Fruit fly (Drosophila melanogaster) whole organism, embryonic: Measurements from ENCODE around the gene CG10602.
A peak's percentile ranks its signal among the peaks of the same experiment; 100 is the strongest.

Source experiments
- Atf-2 ChIP-seq: fragments of 200-800 bp; sonication (Bioruptor generic); optimal IDR thresholded peaks from 2 replicates; lab custom pipeline; 2016; ENCODE audit warnings: missing biosample characterization, missing genetic modification characterization
- Awh ChIP-seq: fragments of 200-800 bp; sonication (Bioruptor generic); IDR thresholded peaks from 2 replicates; pipeline ENCODE4, ENCODE4 v1.3.6; 2022; ENCODE audit warnings: missing biosample characterization, missing genetic modification characterization
- CG10209 ChIP-seq: fragments of 200-800 bp; sonication (Bioruptor generic); optimal IDR thresholded peaks from 3 replicates; lab custom pipeline; 2017; ENCODE audit warnings: missing biosample characterization, mild to moderate bottlenecking, missing genetic modification characterization, missing genetic modification reagents
- CG12104 ChIP-seq: fragments of 200-800 bp; sonication (Bioruptor generic); optimal IDR thresholded peaks from 3 replicates; lab custom pipeline; 2016; ENCODE audit warnings: missing biosample characterization, missing genetic modification characterization
- CG12659 ChIP-seq: fragments of 200-800 bp; sonication (Bioruptor generic); optimal IDR thresholded peaks from 3 replicates; lab custom pipeline; 2017; ENCODE audit warnings: mild to moderate bottlenecking, missing biosample characterization, missing genetic modification reagents, missing genetic modification characterization
- CG12769 ChIP-seq: fragments of 200-800 bp; sonication (Bioruptor generic); optimal IDR thresholded peaks from 2 replicates; lab custom pipeline; 2019; ENCODE audit warnings: missing biosample characterization, mild to moderate bottlenecking, missing genetic modification characterization, moderate library complexity
- CG13624 ChIP-seq: fragments of 200-800 bp; sonication (Bioruptor generic); optimal IDR thresholded peaks from 2 replicates; lab custom pipeline; 2016; ENCODE audit warnings: missing biosample characterization, missing genetic modification characterization
- CG13775 ChIP-seq: fragments of 200-800 bp; sonication (Bioruptor generic); optimal IDR thresholded peaks from 3 replicates; lab custom pipeline; 2017; ENCODE audit warnings: missing biosample characterization, mild to moderate bottlenecking, missing genetic modification characterization
- CG14667 ChIP-seq: fragments of 200-800 bp; sonication (Bioruptor generic); IDR thresholded peaks from 2 replicates; pipeline ENCODE4 v1.3.6; 2022; ENCODE audit warnings: missing biosample characterization, missing genetic modification characterization
- CG14860 ChIP-seq: fragments of 200-800 bp; sonication (Bioruptor generic); IDR thresholded peaks from 3 replicates; pipeline ENCODE4 v1.3.6; 2022; ENCODE audit warnings: missing biosample characterization, missing genetic modification characterization; ENCODE audit not compliant: partially characterized antibody
- CG17359 ChIP-seq: fragments of 200-800 bp; sonication (Bioruptor generic); optimal IDR thresholded peaks from 3 replicates; lab custom pipeline; 2018; ENCODE audit warnings: missing biosample characterization, mild to moderate bottlenecking, missing genetic modification characterization, moderate library complexity
- CG2202 ChIP-seq: fragments of 200-800 bp; sonication (Bioruptor generic); optimal IDR thresholded peaks from 2 replicates; lab custom pipeline; 2018; ENCODE audit warnings: missing biosample characterization, mild to moderate bottlenecking, missing genetic modification characterization
- CG2678 ChIP-seq: fragments of 200-800 bp; sonication (Bioruptor generic); optimal IDR thresholded peaks from 3 replicates; lab custom pipeline; 2019; ENCODE audit warnings: missing biosample characterization, mild to moderate bottlenecking, missing genetic modification characterization, moderate library complexity
- CG2712 ChIP-seq: fragments of 200-800 bp; optimal IDR thresholded peaks from 3 replicates; lab custom pipeline; 2019; ENCODE audit warnings: missing biosample characterization, mild to moderate bottlenecking, missing genetic modification characterization, moderate library complexity
- CG30431 ChIP-seq: fragments of 200-800 bp; sonication (Bioruptor generic); optimal IDR thresholded peaks from 2 replicates; lab custom pipeline; 2017; ENCODE audit warnings: missing biosample characterization, missing genetic modification characterization
- CG3281 ChIP-seq: fragments of 200-800 bp; sonication (Bioruptor generic); optimal IDR thresholded peaks from 3 replicates; lab custom pipeline; 2017; ENCODE audit warnings: missing biosample characterization, mild to moderate bottlenecking, missing genetic modification characterization
- CG4820 ChIP-seq: fragments of 200-800 bp; sonication (Bioruptor generic); optimal IDR thresholded peaks from 3 replicates; lab custom pipeline; 2016; ENCODE audit warnings: missing biosample characterization, missing genetic modification characterization
- CG5953 ChIP-seq: fragments of 200-800 bp; sonication (Bioruptor generic); IDR thresholded peaks from 2 replicates; pipeline ENCODE4 v1.3.6; 2022; ENCODE audit warnings: missing biosample characterization, missing genetic modification characterization
- CG7928 ChIP-seq: fragments of 200-800 bp; sonication (Bioruptor generic); optimal IDR thresholded peaks from 2 replicates; lab custom pipeline; 2017; ENCODE audit warnings: missing biosample characterization, mild to moderate bottlenecking, missing genetic modification characterization
- CG8388 ChIP-seq: fragments of 200-800 bp; sonication (Bioruptor generic); optimal IDR thresholded peaks from 2 replicates; lab custom pipeline; 2019; ENCODE audit warnings: missing biosample characterization, mild to moderate bottlenecking, missing genetic modification characterization, moderate library complexity
- CrebB ChIP-seq: fragments of 200-800 bp; sonication (Bioruptor generic); optimal IDR thresholded peaks from 3 replicates; lab custom pipeline; 2018; ENCODE audit warnings: missing biosample characterization, mild to moderate bottlenecking, missing genetic modification characterization
- Elba2 ChIP-seq: fragments of 200-800 bp; sonication (Bioruptor generic); optimal IDR thresholded peaks from 3 replicates; lab custom pipeline; 2016; ENCODE audit warnings: missing biosample characterization, missing genetic modification characterization
- HHEX ChIP-seq: fragments of 200-800 bp; sonication (Bioruptor generic); optimal IDR thresholded peaks from 3 replicates; lab custom pipeline; 2017; ENCODE audit warnings: missing biosample characterization, mild to moderate bottlenecking, missing genetic modification characterization, missing genetic modification reagents
- Hr39 ChIP-seq: fragments of >200 bp; optimal IDR thresholded peaks from 2 replicates; lab custom pipeline; 2017
- Neu2 ChIP-seq: fragments of 200-800 bp; sonication (Bioruptor generic); optimal IDR thresholded peaks from 3 replicates; lab custom pipeline; 2016; ENCODE audit warnings: missing biosample characterization, missing genetic modification characterization, borderline replicate concordance
- Nf-YB ChIP-seq: fragments of 200-800 bp; sonication (Bioruptor generic); optimal IDR thresholded peaks from 3 replicates; lab custom pipeline; 2019; ENCODE audit warnings: missing biosample characterization, mild to moderate bottlenecking, missing genetic modification characterization, moderate library complexity
- Stat92E ChIP-seq, 3 experiments: fragments of >200 bp in 2 of 3; fragments of 200-800 bp in 1 of 3; sonication (Bioruptor generic) in 1 of 3; optimal IDR thresholded peaks; 2 replicates each; lab custom pipeline; 2017 to 2019; ENCODE audit warnings: missing biosample characterization in 3 of 3, missing genetic modification characterization in 3 of 3, mild to moderate bottlenecking in 1 of 3, moderate library complexity in 1 of 3
- TFAM ChIP-seq: fragments of 200-800 bp; sonication (Bioruptor generic); optimal IDR thresholded peaks from 2 replicates; lab custom pipeline; 2017; ENCODE audit warnings: missing biosample characterization, missing genetic modification characterization, inconsistent platforms
- Xbp1 ChIP-seq: fragments of 200-800 bp; sonication (Bioruptor generic); optimal IDR thresholded peaks from 3 replicates; lab custom pipeline; 2016; ENCODE audit warnings: missing biosample characterization, mild to moderate bottlenecking, missing genetic modification characterization
- bab2 ChIP-seq: fragments of 200-800 bp; sonication (Bioruptor generic); optimal IDR thresholded peaks from 2 replicates; lab custom pipeline; 2016; ENCODE audit warnings: missing biosample characterization, missing genetic modification characterization
- cato ChIP-seq: fragments of 200-800 bp; sonication (Bioruptor generic); optimal IDR thresholded peaks from 2 replicates; lab custom pipeline; 2016; ENCODE audit warnings: missing biosample characterization, missing genetic modification characterization, borderline replicate concordance
- chinmo ChIP-seq: fragments of 200-800 bp; sonication (Bioruptor generic); IDR thresholded peaks from 4 replicates; pipeline ENCODE4 v1.3.6; 2022; ENCODE audit warnings: missing biosample characterization, missing genetic modification characterization; ENCODE audit not compliant: partially characterized antibody
- chm ChIP-seq: fragments of 200-800 bp; sonication (Bioruptor generic); IDR thresholded peaks from 2 replicates; pipeline ENCODE4 v1.3.6; 2022; ENCODE audit warnings: missing biosample characterization, missing genetic modification characterization
- chn ChIP-seq: fragments of 200-800 bp; sonication (Bioruptor generic); optimal IDR thresholded peaks from 2 replicates; lab custom pipeline; 2016; ENCODE audit warnings: missing biosample characterization, missing genetic modification characterization
- croc ChIP-seq: fragments of 200-800 bp; sonication (Bioruptor generic); conservative IDR thresholded peaks from 3 replicates; pipeline ENCODE4 v1.3.6; 2022; ENCODE audit warnings: missing biosample characterization, missing genetic modification characterization
- ewg ChIP-seq: fragments of 200-800 bp; sonication (Bioruptor generic); optimal IDR thresholded peaks from 3 replicates; lab custom pipeline; 2017; ENCODE audit warnings: mild to moderate bottlenecking, missing biosample characterization, missing genetic modification reagents, missing genetic modification characterization
- fd3F ChIP-seq: fragments of 200-800 bp; sonication (Bioruptor generic); optimal IDR thresholded peaks from 2 replicates; lab custom pipeline; 2018; ENCODE audit warnings: missing biosample characterization, mild to moderate bottlenecking, missing genetic modification characterization, moderate library complexity
- jing ChIP-seq: fragments of 200-800 bp; sonication (Bioruptor generic); optimal IDR thresholded peaks from 2 replicates; lab custom pipeline; 2018; ENCODE audit warnings: missing biosample characterization, mild to moderate bottlenecking, missing genetic modification characterization
- jumu ChIP-seq: fragments of 200-800 bp; sonication (Bioruptor generic); optimal IDR thresholded peaks from 3 replicates; lab custom pipeline; 2016; ENCODE audit warnings: missing biosample characterization, missing genetic modification characterization
- kni ChIP-seq: fragments of 200-800 bp; sonication (Bioruptor generic); optimal IDR thresholded peaks from 3 replicates; lab custom pipeline; 2017; ENCODE audit warnings: mild to moderate bottlenecking, missing biosample characterization, missing genetic modification reagents, missing genetic modification characterization
- lbe ChIP-seq: fragments of 200-800 bp; sonication (Bioruptor generic); optimal IDR thresholded peaks from 2 replicates; lab custom pipeline; 2016; ENCODE audit warnings: missing biosample characterization, mild to moderate bottlenecking, missing genetic modification characterization
- lilli ChIP-seq: fragments of 200-800 bp; sonication (Bioruptor generic); optimal IDR thresholded peaks from 3 replicates; lab custom pipeline; 2016; ENCODE audit warnings: missing biosample characterization, missing genetic modification characterization
- pan ChIP-seq, 4 experiments: fragments of >200 bp in 3 of 4; fragments of 200-800 bp in 1 of 4; sonication (Bioruptor generic) in 1 of 4; optimal IDR thresholded peaks in 3 of 4; IDR thresholded peaks in 1 of 4; 2 replicates each; pipeline versions ENCODE4 v1.3.6 to Lab custom; 2017 to 2022; ENCODE audit warnings: missing biosample characterization in 2 of 4, missing genetic modification characterization in 2 of 4, mixed read lengths in 1 of 4
- ranshi ChIP-seq: fragments of 200-800 bp; sonication (Bioruptor generic); IDR thresholded peaks from 2 replicates; pipeline ENCODE4 v1.3.6; 2022; ENCODE audit warnings: missing biosample characterization, missing genetic modification characterization
- seq ChIP-seq: fragments of 200-800 bp; sonication (Bioruptor generic); IDR thresholded peaks from 2 replicates; pipeline ENCODE4 v1.3.6; 2022; ENCODE audit warnings: missing biosample characterization, missing genetic modification characterization
- sima ChIP-seq: fragments of 200-800 bp; sonication (Bioruptor generic); optimal IDR thresholded peaks from 2 replicates; lab custom pipeline; 2016; ENCODE audit warnings: missing biosample characterization, missing genetic modification characterization
- tap ChIP-seq: fragments of 200-800 bp; optimal IDR thresholded peaks from 3 replicates; lab custom pipeline; 2019; ENCODE audit warnings: missing biosample characterization, mild to moderate bottlenecking, missing genetic modification characterization, moderate library complexity
- wek ChIP-seq: fragments of 200-800 bp; sonication (Bioruptor generic); optimal IDR thresholded peaks from 3 replicates; lab custom pipeline; 2018; ENCODE audit warnings: missing biosample characterization, mild to moderate bottlenecking, missing genetic modification characterization, moderate library complexity
- zf30C ChIP-seq: fragments of 200-800 bp; sonication (Bioruptor generic); optimal IDR thresholded peaks from 3 replicates; lab custom pipeline; 2018; ENCODE audit warnings: missing biosample characterization, mild to moderate bottlenecking, missing genetic modification characterization

The CG10602 gene

dm6 chr2L:18890087-18890486 lies 31.0 kb upstream of the CG10602 start (continued):
- TF ChIP-seq chinmo (GFP tag; lab: Robert Waterston, UW) (no peak), lilli (peak; percentile 76), Stat92E (GFP tag; optimal IDR thresholded peaks at IDR 0.05; lab: Kevin White, UChicago) (peak in 1 of 3 experiments; percentile 14), CG5953 (GFP tag; lab: Robert Waterston, UW) (peak; percentile 22; the same call in 1 of the 2 replicates), ranshi (GFP tag; lab: Robert Waterston, UW) (peak; percentile 74; the same call in 1 of the 2 replicates), CrebB (peak; percentile 19), seq (GFP tag; lab: Robert Waterston, UW) (peak; percentile 35; the same call in 1 of the 2 replicates), CG13775 (GFP tag; lab: Kevin White, UChicago) (peak; percentile 79), cato (peak; percentile 58), kni (GFP tag; lab: Kevin White, UChicago) (no peak), CG2202 (tag; lab: Kevin White, UChicago) (peak; percentile 75), CG12769 (tag; lab: Kevin White, UChicago) (peak; percentile 45), Atf-2 (GFP tag; lab: Kevin White, UChicago) (peak; percentile 78), CG8388 (GFP tag; lab: Kevin White, UChicago) (peak; percentile 79), wek (GFP tag; lab: Kevin White, UChicago) (peak; percentile 19), Neu2 (GFP tag; lab: Kevin White, UChicago) (peak; percentile 57), CG10209 (GFP tag; lab: Kevin White, UChicago) (peak; percentile 72), sima (GFP tag; lab: Kevin White, UChicago) (no peak), zf30C (GFP tag; lab: Kevin White, UChicago) (peak; percentile 87), chm (peak; percentile 88; the same call in 1 of the 2 replicates), CG30431 (peak; percentile 82), Hr39 (lab: Kevin White, UChicago) (no peak), bab2 (GFP tag; lab: Kevin White, UChicago) (peak; percentile 75), Elba2 (GFP tag; lab: Kevin White, UChicago) (peak; percentile 72), chn (peak; percentile 88), TFAM (peak; percentile 55), CG12104 (peak; percentile 67), tap (peak; percentile 64), CG2712 (tag; lab: Kevin White, UChicago) (peak; percentile 91), CG14667 (GFP tag; lab: Robert Waterston, UW) (peak; percentile 59), jing (peak; percentile 47), Awh (GFP tag; lab: Robert Waterston, UW) (peak; percentile 47; the same call in 1 of the 2 replicates), CG17359 (tag; lab: Kevin White, UChicago) (peak; percentile 69), fd3F (GFP tag; lab: Kevin White, UChicago) (no peak), pan (optimal IDR thresholded peaks at IDR 0.05; lab: Kevin White, UChicago) (no peak), pan (GFP tag; optimal IDR thresholded peaks at IDR 0.05 in 1 of 2, IDR thresholded peaks at IDR 0.05 in 1 of 2) (peak in 1 of 2 experiments; percentile 70), jumu (GFP tag; lab: Kevin White, UChicago) (peak; percentile 73), CG3281 (GFP tag; lab: Kevin White, UChicago) (no peak), lbe (GFP tag; lab: Kevin White, UChicago) (peak; percentile 33), CG7928 (GFP tag; lab: Kevin White, UChicago) (no peak), CG4820 (GFP tag; lab: Kevin White, UChicago) (peak; percentile 85), CG12659 (peak; percentile 42), CG13624 (GFP tag; lab: Kevin White, UChicago) (peak; percentile 34), croc (GFP tag; lab: Robert Waterston, UW) (peak; percentile 77), ewg (GFP tag; lab: Kevin White, UChicago) (peak; percentile 56), Xbp1 (GFP tag; lab: Kevin White, UChicago) (peak; percentile 79), HHEX (GFP tag; lab: Kevin White, UChicago) (peak; percentile 52), Nf-YB (GFP tag; lab: Kevin White, UChicago) (peak; percentile 57), CG14860 (GFP tag; lab: Robert Waterston, UW) (no peak), CG2678 (tag; lab: Kevin White, UChicago) (peak; percentile 71)
